Worm (Caenorhabditis elegans) whole organism, late embryonic: ENCODE data around the gene trpp-5.
A peak's percentile ranks its signal among the peaks of the same experiment; 100 is the strongest.

Experiments used
- C08G9.2 ChIP-seq: sonication (generic microtip); optimal IDR thresholded peaks from 2 replicates; lab custom pipeline; 2016; ENCODE audit warnings: mild to moderate bottlenecking, missing genetic modification characterization, moderate library complexity, missing compliant biosample characterization
- C38D4.7 ChIP-seq: fragments of 200-800 bp; sonication (Bioruptor generic); optimal IDR thresholded peaks from 2 replicates; lab custom pipeline; 2018; ENCODE audit warnings: mild to moderate bottlenecking, missing genetic modification characterization, moderate library complexity, missing compliant biosample characterization
- F13H6.1 ChIP-seq: sonication (generic microtip); optimal IDR thresholded peaks from 2 replicates; lab custom pipeline; 2016; ENCODE audit warnings: missing genetic modification characterization, missing compliant biosample characterization
- T23F11.4 ChIP-seq: fragments of 200-800 bp; sonication (Bioruptor generic); optimal IDR thresholded peaks from 2 replicates; lab custom pipeline; 2018; ENCODE audit warnings: mild to moderate bottlenecking, missing genetic modification characterization, missing compliant biosample characterization
- Y22D7AL.16 ChIP-seq: sonication (generic microtip); optimal IDR thresholded peaks from 2 replicates; lab custom pipeline; 2016; ENCODE audit warnings: missing genetic modification characterization, missing compliant biosample characterization
- ahr-1 ChIP-seq: sonication (generic microtip); optimal IDR thresholded peaks from 2 replicates; lab custom pipeline; 2016; ENCODE audit warnings: missing genetic modification characterization, missing compliant biosample characterization
- ceh-14 ChIP-seq: sonication (generic microtip); optimal IDR thresholded peaks from 2 replicates; lab custom pipeline; 2016; ENCODE audit warnings: missing genotype, missing genetic modification characterization, missing compliant biosample characterization
- ceh-18 ChIP-seq: sonication (generic microtip); optimal IDR thresholded peaks from 2 replicates; lab custom pipeline; 2016; ENCODE audit warnings: missing genetic modification characterization, missing compliant biosample characterization
- ceh-2 ChIP-seq: sonication (generic microtip); optimal IDR thresholded peaks from 2 replicates; lab custom pipeline; 2016; ENCODE audit warnings: missing genotype, missing genetic modification characterization, missing compliant biosample characterization
- ceh-24 ChIP-seq: sonication (generic microtip); optimal IDR thresholded peaks from 2 replicates; lab custom pipeline; 2016; ENCODE audit warnings: mild to moderate bottlenecking, missing genetic modification characterization, missing compliant biosample characterization
- ceh-31 ChIP-seq: sonication (generic microtip); optimal IDR thresholded peaks from 2 replicates; lab custom pipeline; 2016; ENCODE audit warnings: missing genetic modification characterization, missing compliant biosample characterization
- ceh-45 ChIP-seq: fragments of 200-800 bp; sonication (Bioruptor generic); IDR thresholded peaks from 2 replicates; pipeline ENCODE4 v1.3.6; 2022; ENCODE audit warnings: missing genetic modification reagents, missing genetic modification characterization, missing compliant biosample characterization
- ceh-6 ChIP-seq: fragments of 200-800 bp; sonication (Bioruptor generic); optimal IDR thresholded peaks from 2 replicates; lab custom pipeline; 2018; ENCODE audit warnings: mild to moderate bottlenecking, missing genetic modification characterization, missing compliant biosample characterization
- elt-2 ChIP-seq: sonication (generic microtip); optimal IDR thresholded peaks from 2 replicates; lab custom pipeline; 2016; ENCODE audit warnings: missing genetic modification reagents, missing genetic modification characterization, missing compliant biosample characterization
- fkh-6 ChIP-seq: sonication (generic microtip); optimal IDR thresholded peaks from 2 replicates; lab custom pipeline; 2016; ENCODE audit warnings: missing genetic modification characterization, missing compliant biosample characterization
- hlh-13 ChIP-seq: fragments of 200-800 bp; sonication (Bioruptor generic); optimal IDR thresholded peaks from 2 replicates; lab custom pipeline; 2018; ENCODE audit warnings: mild to moderate bottlenecking, missing genetic modification characterization, missing compliant biosample characterization
- hlh-6 ChIP-seq: sonication (generic microtip); optimal IDR thresholded peaks from 2 replicates; lab custom pipeline; 2016; ENCODE audit warnings: missing genotype, missing genetic modification characterization, missing compliant biosample characterization
- hlh-8 ChIP-seq: sonication (generic microtip); optimal IDR thresholded peaks from 2 replicates; lab custom pipeline; 2016; ENCODE audit warnings: missing genotype, missing genetic modification characterization, missing compliant biosample characterization
- nfya-1 ChIP-seq: sonication (generic microtip); optimal IDR thresholded peaks from 2 replicates; lab custom pipeline; 2017; ENCODE audit warnings: missing genetic modification characterization, mild to moderate bottlenecking, missing compliant biosample characterization, antibody characterized with exemption, moderate library complexity
- nhr-11 ChIP-seq: fragments of 150-350 bp; optimal IDR thresholded peaks from 2 replicates; lab custom pipeline; 2014; ENCODE audit warnings: missing biosample characterization, missing genetic modification characterization
- npax-4 ChIP-seq: sonication (generic microtip); optimal IDR thresholded peaks from 2 replicates; lab custom pipeline; 2016; ENCODE audit warnings: missing genetic modification characterization, missing compliant biosample characterization
- pag-3 ChIP-seq: sonication (generic microtip); optimal IDR thresholded peaks from 2 replicates; lab custom pipeline; 2016; ENCODE audit warnings: missing compliant biosample characterization, missing genetic modification characterization, borderline replicate concordance
- pat-9 ChIP-seq: fragments of 200-800 bp; sonication (Bioruptor generic); optimal IDR thresholded peaks from 2 replicates; lab custom pipeline; 2018; ENCODE audit warnings: mild to moderate bottlenecking, missing genetic modification characterization, moderate library complexity, missing compliant biosample characterization
- pax-1 ChIP-seq: fragments of 150-350 bp; optimal IDR thresholded peaks from 2 replicates; lab custom pipeline; 2014; ENCODE audit warnings: missing biosample characterization, missing genetic modification characterization
- pha-2 ChIP-seq: sonication (generic microtip); optimal IDR thresholded peaks from 2 replicates; lab custom pipeline; 2017; ENCODE audit warnings: mild to moderate bottlenecking, missing genetic modification characterization, missing compliant biosample characterization
- pqm-1 ChIP-seq: sonication (generic microtip); optimal IDR thresholded peaks from 2 replicates; lab custom pipeline; 2016; ENCODE audit warnings: missing genetic modification characterization, missing compliant biosample characterization
- pros-1 ChIP-seq: fragments of 150-350 bp; optimal IDR thresholded peaks from 2 replicates; lab custom pipeline; 2014; ENCODE audit warnings: missing biosample characterization, missing genetic modification reagents, missing genetic modification characterization
- ref-2 ChIP-seq: sonication (generic microtip); optimal IDR thresholded peaks from 2 replicates; lab custom pipeline; 2016; ENCODE audit warnings: missing genetic modification characterization, missing compliant biosample characterization
- sdc-2 ChIP-seq: sonication (generic microtip); optimal IDR thresholded peaks from 2 replicates; lab custom pipeline; 2016; ENCODE audit warnings: missing genotype, missing genetic modification characterization, missing compliant biosample characterization
- sox-2 ChIP-seq: fragments of 200-800 bp; sonication (Bioruptor generic); IDR thresholded peaks from 2 replicates; pipeline ENCODE4 v1.3.6; 2022; ENCODE audit warnings: missing genetic modification reagents, missing genetic modification characterization, missing compliant biosample characterization
- sox-4 ChIP-seq: sonication (generic microtip); optimal IDR thresholded peaks from 2 replicates; lab custom pipeline; 2017; ENCODE audit warnings: mild to moderate bottlenecking, missing genetic modification characterization, inconsistent platforms, missing compliant biosample characterization
- syd-9 ChIP-seq: sonication (generic microtip); optimal IDR thresholded peaks from 2 replicates; lab custom pipeline; 2016; ENCODE audit warnings: mild to moderate bottlenecking, missing genetic modification characterization, moderate library complexity, missing compliant biosample characterization
- tbx-2 ChIP-seq: sonication (generic microtip); optimal IDR thresholded peaks from 2 replicates; lab custom pipeline; 2016; ENCODE audit warnings: missing genetic modification characterization, missing compliant biosample characterization
- tbx-7 ChIP-seq: sonication (generic microtip); optimal IDR thresholded peaks from 2 replicates; lab custom pipeline; 2016; ENCODE audit warnings: missing genotype, missing genetic modification characterization, missing compliant biosample characterization
- ttx-3 ChIP-seq: sonication (generic microtip); optimal IDR thresholded peaks from 2 replicates; lab custom pipeline; 2016; ENCODE audit warnings: missing genetic modification reagents, missing genetic modification characterization, missing compliant biosample characterization
- unc-3 ChIP-seq, 2 experiments: fragments of 200-800 bp in 1 of 2; sonication (Bioruptor generic) in 1 of 2; sonication (generic microtip) in 1 of 2; conservative IDR thresholded peaks in 1 of 2; optimal IDR thresholded peaks in 1 of 2; 2 replicates each; pipeline versions ENCODE4 v1.3.6 to Lab custom; 2016 to 2022; ENCODE audit warnings: missing compliant biosample characterization in 2 of 2, missing genetic modification characterization in 2 of 2, missing genetic modification reagents in 1 of 2
- unc-55 ChIP-seq: sonication (generic microtip); optimal IDR thresholded peaks from 2 replicates; lab custom pipeline; 2017; ENCODE audit warnings: missing biosample characterization, missing genetic modification reagents, missing genetic modification characterization
- unc-86 ChIP-seq: sonication (generic microtip); optimal IDR thresholded peaks from 2 replicates; lab custom pipeline; 2016; ENCODE audit warnings: missing genetic modification characterization, missing compliant biosample characterization

trpp-5 gene

ce11 chrII:12211652-12212245 lies 9.6 kb upstream of the trpp-5 start:
- no peak for TF ChIP-seq ceh-45 (GFP tag; lab: Robert Waterston, UW)
- TF ChIP-seq pros-1: no peak
- peak; percentile 3 for TF ChIP-seq sdc-2 (tag; lab: Kevin White, UChicago)
- TF ChIP-seq, all 69 proteins: peak for 1

ce11 chrII:12208741-12209140 lies 6.6 kb upstream of the trpp-5 start:
- no peak for TF ChIP-seq ceh-14 (tag; lab: Kevin White, UChicago)
- TF ChIP-seq pag-3 (tag; lab: Kevin White, UChicago): no peak
- no peak for TF ChIP-seq ref-2 (tag; lab: Kevin White, UChicago)
- no peak for TF ChIP-seq ceh-31 (tag; lab: Kevin White, UChicago)
- TF ChIP-seq fkh-6 (tag; lab: Kevin White, UChicago): no peak
- TF ChIP-seq ceh-2 (tag; lab: Kevin White, UChicago): no peak
- TF ChIP-seq unc-3 (GFP tag; conservative IDR thresholded peaks at IDR 0.05; lab: Robert Waterston, UW): no peak
- no peak for TF ChIP-seq unc-3 (tag; optimal IDR thresholded peaks at IDR 0.05; lab: Kevin White, UChicago)
- TF ChIP-seq pax-1 (tag; lab: Kevin White, UChicago): no peak
- no peak for TF ChIP-seq pat-9
- no peak for TF ChIP-seq npax-4 (tag; lab: Kevin White, UChicago)
- no peak for TF ChIP-seq T23F11.4 (GFP tag; lab: Kevin White, UChicago)
- TF ChIP-seq pros-1: no peak
- no peak for TF ChIP-seq sox-2 (GFP tag; lab: Robert Waterston, UW)
- TF ChIP-seq ceh-18: no peak
- TF ChIP-seq hlh-13 (GFP tag; lab: Kevin White, UChicago): no peak
- TF ChIP-seq C08G9.2: no peak
- no peak for TF ChIP-seq F13H6.1 (tag; lab: Kevin White, UChicago)
- TF ChIP-seq tbx-7 (tag; lab: Kevin White, UChicago): no peak
- TF ChIP-seq ttx-3 (tag; lab: Kevin White, UChicago): no peak
- no peak for TF ChIP-seq ceh-24

- TF ChIP-seq nhr-11 (tag; lab: Kevin White, UChicago) (no peak), nfya-1 (peak; percentile 91)
These were observed 2.4 kb upstream of the trpp-5 start for ce11 chrII:12204617-12205016.

ce11 chrII:12202921-12203320 lies 740 bp upstream of the trpp-5 start, which contains the start of gene aqp-12:
Gene aqp-12, plus strand, starts transcription at chrII:12203221.
- no peak for TF ChIP-seq C38D4.7 (GFP tag; lab: Kevin White, UChicago)
- no peak for TF ChIP-seq unc-55
- no peak for TF ChIP-seq pha-2
- no peak for TF ChIP-seq ceh-24
- TF ChIP-seq Y22D7AL.16: no peak
- no peak for TF ChIP-seq pqm-1 (tag; lab: Kevin White, UChicago)
- no peak for TF ChIP-seq unc-86
- no peak for TF ChIP-seq elt-2 (tag; lab: Kevin White, UChicago)
- no peak for TF ChIP-seq tbx-2 (tag; lab: Kevin White, UChicago)
- no peak for TF ChIP-seq ceh-6 (GFP tag; lab: Kevin White, UChicago)
- TF ChIP-seq ceh-45 (GFP tag; lab: Robert Waterston, UW): no peak
- no peak for TF ChIP-seq ref-2 (tag; lab: Kevin White, UChicago)
- no peak for TF ChIP-seq ahr-1 (tag; lab: Kevin White, UChicago)
- TF ChIP-seq npax-4 (tag; lab: Kevin White, UChicago): no peak
- no peak for TF ChIP-seq pat-9
- TF ChIP-seq syd-9 (tag; lab: Kevin White, UChicago): no peak
- TF ChIP-seq sox-4 (tag; lab: Kevin White, UChicago): no peak
- no peak for TF ChIP-seq F13H6.1 (tag; lab: Kevin White, UChicago)
- TF ChIP-seq hlh-8 (tag; lab: Kevin White, UChicago): no peak
- TF ChIP-seq hlh-6: no peak
